Worm (Caenorhabditis elegans) whole organism, L4/young adult: ENCODE results near the gene lin-39.
A peak's percentile ranks its signal among the peaks of the same experiment; 100 is the strongest.

Source experiments
- W03F9.2 ChIP-seq: fragments of 150-350 bp; optimal IDR thresholded peaks from 2 replicates; lab custom pipeline; 2014; ENCODE audit warnings: missing biosample characterization, missing genetic modification characterization
- dao-5 ChIP-seq: sonication (generic microtip); optimal IDR thresholded peaks from 2 replicates; lab custom pipeline; 2016; ENCODE audit warnings: missing genotype, missing genetic modification characterization, moderate library complexity, missing compliant biosample characterization
- him-1 ChIP-seq: sonication (generic microtip); optimal IDR thresholded peaks from 2 replicates; lab custom pipeline; 2016; ENCODE audit warnings: missing genotype, missing genetic modification reagents, missing genetic modification characterization, missing compliant biosample characterization

ce11 chrIII:7499421-7499902 is 37.0 kb downstream of the lin-39 start, which contains the start of the genes C07H6.9 and sap-140:
- TF ChIP-seq him-1 (tag; lab: Kevin White, UChicago) = peak; percentile 24
- peak; percentile 83 for TF ChIP-seq W03F9.2 (tag; lab: Kevin White, UChicago)
- no peak for TF ChIP-seq dao-5 (tag; lab: Kevin White, UChicago)
